Fruit fly (Drosophila melanogaster) whole organism, embryonic: ENCODE measurements around the gene vas.

Experiments used
- Abd-B ChIP-seq: fragments of 200-800 bp; sonication (Bioruptor generic); optimal IDR thresholded peaks from 2 replicates; lab custom pipeline; 2018; ENCODE audit warnings: missing biosample characterization, mild to moderate bottlenecking, missing genetic modification characterization, moderate library complexity
- Ada2b ChIP-seq: fragments of 200-800 bp; sonication (Bioruptor generic); IDR thresholded peaks from 2 replicates; pipeline ENCODE4 v1.3.6; 2022; ENCODE audit warnings: missing biosample characterization, missing genetic modification characterization
- Aef1 ChIP-seq: fragments of 200-800 bp; sonication (Bioruptor generic); IDR thresholded peaks from 3 replicates; pipeline ENCODE4 v1.3.6; 2022; ENCODE audit warnings: missing biosample characterization, missing genetic modification characterization
- CG10267 ChIP-seq: fragments of 200-800 bp; sonication (Bioruptor generic); optimal IDR thresholded peaks from 2 replicates; lab custom pipeline; 2018; ENCODE audit warnings: missing biosample characterization, mild to moderate bottlenecking, missing genetic modification characterization, moderate library complexity
- CG11247 ChIP-seq: fragments of 200-800 bp; sonication (Bioruptor generic); IDR thresholded peaks from 2 replicates; pipeline ENCODE4 v1.3.6; 2022; ENCODE audit warnings: missing biosample characterization, missing genetic modification characterization
- CG14710 ChIP-seq: fragments of 200-800 bp; sonication (Bioruptor generic); optimal IDR thresholded peaks from 3 replicates; lab custom pipeline; 2019; ENCODE audit warnings: missing biosample characterization, mild to moderate bottlenecking, missing genetic modification characterization, moderate library complexity
- CG15073 ChIP-seq: fragments of 200-800 bp; sonication (Bioruptor generic); optimal IDR thresholded peaks from 2 replicates; lab custom pipeline; 2016; ENCODE audit warnings: missing biosample characterization, missing genetic modification characterization
- CG15269 ChIP-seq: fragments of 200-800 bp; sonication (Bioruptor generic); optimal IDR thresholded peaks from 2 replicates; lab custom pipeline; 2018; ENCODE audit warnings: missing biosample characterization, mild to moderate bottlenecking, missing genetic modification characterization, moderate library complexity
- CG2120 ChIP-seq: fragments of 200-800 bp; sonication (Bioruptor generic); optimal IDR thresholded peaks from 3 replicates; lab custom pipeline; 2016; ENCODE audit warnings: missing biosample characterization, missing genetic modification characterization
- CG2678 ChIP-seq: fragments of 200-800 bp; sonication (Bioruptor generic); optimal IDR thresholded peaks from 3 replicates; lab custom pipeline; 2019; ENCODE audit warnings: missing biosample characterization, mild to moderate bottlenecking, missing genetic modification characterization, moderate library complexity
- CG2889 ChIP-seq: fragments of 200-800 bp; sonication (Bioruptor generic); IDR thresholded peaks from 3 replicates; pipeline ENCODE4 v1.3.6; 2022; ENCODE audit warnings: missing biosample characterization, missing genetic modification characterization
- CG30403 ChIP-seq: fragments of 200-800 bp; sonication (Bioruptor generic); optimal IDR thresholded peaks from 3 replicates; lab custom pipeline; 2016; ENCODE audit warnings: missing biosample characterization, missing genetic modification characterization
- CG4282 ChIP-seq: fragments of 200-800 bp; sonication (Bioruptor generic); optimal IDR thresholded peaks from 2 replicates; lab custom pipeline; 2016; ENCODE audit warnings: missing biosample characterization, missing genetic modification characterization
- CG4707 ChIP-seq: fragments of 200-800 bp; sonication (Bioruptor generic); optimal IDR thresholded peaks from 2 replicates; lab custom pipeline; 2018; ENCODE audit warnings: missing biosample characterization, mild to moderate bottlenecking, missing genetic modification characterization, moderate library complexity
- CG4820 ChIP-seq: fragments of 200-800 bp; sonication (Bioruptor generic); optimal IDR thresholded peaks from 3 replicates; lab custom pipeline; 2016; ENCODE audit warnings: missing biosample characterization, missing genetic modification characterization
- CG6791 ChIP-seq: fragments of 200-800 bp; sonication (Bioruptor generic); IDR thresholded peaks from 3 replicates; pipeline ENCODE4 v1.3.6; 2022; ENCODE audit warnings: missing biosample characterization, missing genetic modification characterization; ENCODE audit not compliant: partially characterized antibody
- CG7745 ChIP-seq: fragments of 200-800 bp; sonication (Bioruptor generic); optimal IDR thresholded peaks from 2 replicates; lab custom pipeline; 2018; ENCODE audit warnings: missing biosample characterization, mild to moderate bottlenecking, missing genetic modification characterization, moderate library complexity
- CG8281 ChIP-seq: fragments of 200-800 bp; sonication (Bioruptor generic); optimal IDR thresholded peaks from 2 replicates; lab custom pipeline; 2018; ENCODE audit warnings: missing biosample characterization, mild to moderate bottlenecking, missing genetic modification characterization, moderate library complexity
- CG8765 ChIP-seq: fragments of 200-800 bp; sonication (Bioruptor generic); IDR thresholded peaks from 2 replicates; pipeline ENCODE4 v1.3.6; 2022; ENCODE audit warnings: missing biosample characterization, missing genetic modification characterization
- CG9797 ChIP-seq: fragments of 200-800 bp; sonication (Bioruptor generic); optimal IDR thresholded peaks from 3 replicates; lab custom pipeline; 2018; ENCODE audit warnings: missing biosample characterization, mild to moderate bottlenecking, missing genetic modification characterization
- Dfd ChIP-seq, 2 experiments: fragments of >200 bp; optimal IDR thresholded peaks; 2 replicates each; lab custom pipeline; 2017; ENCODE audit warnings: missing biosample characterization in 2 of 2, missing genetic modification characterization in 2 of 2
- E2f2 ChIP-seq: fragments of 200-800 bp; sonication (Bioruptor generic); IDR thresholded peaks from 2 replicates; pipeline ENCODE4 v1.3.6; 2022; ENCODE audit warnings: missing biosample characterization, missing genetic modification characterization
- Elba2 ChIP-seq: fragments of 200-800 bp; sonication (Bioruptor generic); optimal IDR thresholded peaks from 3 replicates; lab custom pipeline; 2016; ENCODE audit warnings: missing biosample characterization, missing genetic modification characterization
- HmgD ChIP-seq: fragments of 200-800 bp; sonication (Bioruptor generic); optimal IDR thresholded peaks from 3 replicates; lab custom pipeline; 2016; ENCODE audit warnings: missing biosample characterization, missing genetic modification characterization
- Hr51 ChIP-seq, 2 experiments: fragments of 200-800 bp; sonication (Bioruptor generic); optimal IDR thresholded peaks; 2 replicates in 1 of 2; 3 replicates in 1 of 2; lab custom pipeline; 2016 to 2018; ENCODE audit warnings: missing biosample characterization in 2 of 2, missing genetic modification characterization in 2 of 2, mild to moderate bottlenecking in 1 of 2, moderate library complexity in 1 of 2
- Med ChIP-seq: fragments of 200-800 bp; sonication (Bioruptor generic); peaks from one replicate; lab custom pipeline; 2016; ENCODE audit warnings: missing biosample characterization, missing genetic modification characterization, mild to moderate bottlenecking, inconsistent platforms, moderate library complexity
- NC2β ChIP-seq: fragments of 200-800 bp; sonication (Bioruptor generic); optimal IDR thresholded peaks from 2 replicates; lab custom pipeline; 2016; ENCODE audit warnings: missing biosample characterization, missing genetic modification characterization
- NK7.1 ChIP-seq: fragments of 200-800 bp; sonication (Bioruptor generic); optimal IDR thresholded peaks from 3 replicates; lab custom pipeline; 2016; ENCODE audit warnings: missing biosample characterization, missing genetic modification characterization
- Ssrp ChIP-seq: fragments of 200-800 bp; sonication (Bioruptor generic); optimal IDR thresholded peaks from 2 replicates; lab custom pipeline; 2018; ENCODE audit warnings: missing biosample characterization, mild to moderate bottlenecking, missing genetic modification characterization, moderate library complexity
- ap ChIP-seq: fragments of 200-800 bp; sonication (Bioruptor generic); IDR thresholded peaks from 2 replicates; pipeline ENCODE4 v1.3.6; 2022; ENCODE audit warnings: missing biosample characterization, missing genetic modification characterization
- cas ChIP-seq: fragments of 200-800 bp; sonication (Bioruptor generic); IDR thresholded peaks from 2 replicates; pipeline ENCODE4 v1.3.6; 2022; ENCODE audit warnings: missing biosample characterization, missing genetic modification characterization
- chif ChIP-seq, 2 experiments: fragments of 200-800 bp; sonication (Bioruptor generic); optimal IDR thresholded peaks; 3 replicates each; lab custom pipeline; 2016; ENCODE audit warnings: missing biosample characterization in 2 of 2, missing genetic modification characterization in 2 of 2
- chn ChIP-seq: fragments of 200-800 bp; sonication (Bioruptor generic); optimal IDR thresholded peaks from 2 replicates; lab custom pipeline; 2016; ENCODE audit warnings: missing biosample characterization, missing genetic modification characterization
- dysf ChIP-seq: fragments of 200-800 bp; sonication (Bioruptor generic); IDR thresholded peaks from 3 replicates; pipeline ENCODE4 v1.3.6; 2022; ENCODE audit warnings: missing biosample characterization, missing genetic modification characterization
- grau ChIP-seq: fragments of 200-800 bp; optimal IDR thresholded peaks from 3 replicates; lab custom pipeline; 2019; ENCODE audit warnings: missing biosample characterization, mild to moderate bottlenecking, missing genetic modification characterization, moderate library complexity
- grn ChIP-seq: fragments of 200-800 bp; sonication (Bioruptor generic); optimal IDR thresholded peaks from 3 replicates; lab custom pipeline; 2017; ENCODE audit warnings: missing biosample characterization, missing genetic modification characterization
- ind ChIP-seq: fragments of 200-800 bp; sonication (Bioruptor generic); optimal IDR thresholded peaks from 3 replicates; lab custom pipeline; 2016; ENCODE audit warnings: missing biosample characterization, missing genetic modification characterization
- insv ChIP-seq, 2 experiments: fragments of 200-800 bp; sonication (Bioruptor generic); optimal IDR thresholded peaks; 3 replicates each; lab custom pipeline; 2016 to 2018; ENCODE audit warnings: missing biosample characterization in 2 of 2, missing genetic modification characterization in 2 of 2
- lilli ChIP-seq: fragments of 200-800 bp; sonication (Bioruptor generic); optimal IDR thresholded peaks from 3 replicates; lab custom pipeline; 2016; ENCODE audit warnings: missing biosample characterization, missing genetic modification characterization
- lmd ChIP-seq: fragments of 200-800 bp; sonication (Bioruptor generic); IDR thresholded peaks from 2 replicates; pipeline ENCODE4 v1.3.6; 2022; ENCODE audit warnings: missing biosample characterization, missing genetic modification characterization
- mld ChIP-seq: fragments of 200-800 bp; sonication (Bioruptor generic); IDR thresholded peaks from 3 replicates; pipeline ENCODE4 v1.3.6; 2022; ENCODE audit warnings: missing biosample characterization, missing genetic modification characterization; ENCODE audit not compliant: partially characterized antibody
- prd ChIP-seq, 3 experiments: fragments of >200 bp in 2 of 3; fragments of 200-800 bp in 1 of 3; sonication (Bioruptor generic) in 1 of 3; optimal IDR thresholded peaks in 2 of 3; IDR thresholded peaks in 1 of 3; 2 replicates in 2 of 3; 3 replicates in 1 of 3; pipeline versions ENCODE4 v1.3.6 to Lab custom; 2017 to 2022; ENCODE audit warnings: missing biosample characterization in 1 of 3, missing genetic modification characterization in 1 of 3
- pros ChIP-seq: fragments of 200-800 bp; sonication (Bioruptor generic); optimal IDR thresholded peaks from 3 replicates; lab custom pipeline; 2019; ENCODE audit warnings: missing biosample characterization, mild to moderate bottlenecking, missing genetic modification characterization, moderate library complexity
- psq ChIP-seq: fragments of 200-800 bp; sonication (Bioruptor generic); optimal IDR thresholded peaks from 2 replicates; lab custom pipeline; 2017; ENCODE audit warnings: missing biosample characterization, missing genetic modification characterization
- ro ChIP-seq: fragments of 200-800 bp; sonication (Bioruptor generic); IDR thresholded peaks from 2 replicates; pipeline ENCODE4 v1.3.6; 2022; ENCODE audit warnings: missing biosample characterization, missing genetic modification characterization
- sens ChIP-seq: fragments of 200-800 bp; sonication (Bioruptor generic); peaks from one replicate; lab custom pipeline; 2016; ENCODE audit warnings: missing biosample characterization, missing genetic modification characterization
- trem ChIP-seq: fragments of 200-800 bp; optimal IDR thresholded peaks from 3 replicates; lab custom pipeline; 2019; ENCODE audit warnings: missing biosample characterization, mild to moderate bottlenecking, missing genetic modification characterization, moderate library complexity

vas gene

dm6 chr2L:15039309-15039772, 22.1 kb upstream of the vas start (continued):
- TF ChIP-seq CG6791 (peak; percentile 93), CG2889 (GFP tag; lab: Robert Waterston, UW) (no peak), CG7745 (tag; lab: Kevin White, UChicago) (no peak), NK7.1 (GFP tag; lab: Kevin White, UChicago) (no peak), E2f2 (GFP tag; lab: Robert Waterston, UW) (peak; percentile 45), CG8765 (peak; percentile 41; the same call in 1 of the 2 replicates), Med (peak; percentile 93), CG4282 (GFP tag; lab: Kevin White, UChicago) (peak; percentile 21)
- TF ChIP-seq, all 482 proteins: peak for 135

dm6 chr2L:15043718-15044117, 17.7 kb upstream of the vas start:
- peak; percentile 99 for TF ChIP-seq Elba2
- TF ChIP-seq CG11247 (GFP tag; lab: Robert Waterston, UW): peak; percentile 49; the same call in 1 of the 2 replicates
- TF ChIP-seq CG10267 (tag; lab: Kevin White, UChicago): no peak
- no peak for TF ChIP-seq Abd-B (GFP tag; lab: Kevin White, UChicago)
- no peak for TF ChIP-seq Dfd (GFP tag; optimal IDR thresholded peaks at IDR 0.05; lab: Kevin White, UChicago)
- no peak for TF ChIP-seq E2f2 (GFP tag; lab: Robert Waterston, UW)
- TF ChIP-seq cas: no peak
- TF ChIP-seq Ssrp: no peak
- no peak for TF ChIP-seq CG8281
- peak in 1 of 2 experiments; percentile 89 for TF ChIP-seq insv (GFP tag; optimal IDR thresholded peaks at IDR 0.05; lab: Kevin White, UChicago)
- no peak for TF ChIP-seq CG15269 (tag; lab: Kevin White, UChicago)
- no peak for TF ChIP-seq chn (GFP tag; lab: Kevin White, UChicago)
- TF ChIP-seq psq (GFP tag; lab: Kevin White, UChicago): no peak
- TF ChIP-seq pros (GFP tag; lab: Kevin White, UChicago): peak; percentile 82
- peak; percentile 39 for TF ChIP-seq sens (GFP tag; lab: Kevin White, UChicago)
- TF ChIP-seq HmgD (GFP tag; lab: Kevin White, UChicago): no peak

dm6 chr2L:15052805-15053388, 8.6 kb upstream of the vas start:
- TF ChIP-seq CG2120 (GFP tag; lab: Kevin White, UChicago): peak; percentile 9
- TF ChIP-seq CG14710 (tag; lab: Kevin White, UChicago): no peak
- no peak for TF ChIP-seq ro (GFP tag; lab: Robert Waterston, UW)
- no peak for TF ChIP-seq trem (tag; lab: Kevin White, UChicago)
- no peak for TF ChIP-seq NC2β (GFP tag; lab: Kevin White, UChicago)
- no peak for TF ChIP-seq Aef1
- no peak for TF ChIP-seq insv (GFP tag; optimal IDR thresholded peaks at IDR 0.05; lab: Kevin White, UChicago)
- no peak for TF ChIP-seq CG4707 (GFP tag; lab: Kevin White, UChicago)
- no peak for TF ChIP-seq grau
- no peak for TF ChIP-seq CG2678 (tag; lab: Kevin White, UChicago)
- TF ChIP-seq Ada2b (GFP tag; lab: Robert Waterston, UW): 0 out of 2 replicates have a peak, but pooled peaks have one; percentile 13
- TF ChIP-seq ind (GFP tag; lab: Kevin White, UChicago): no peak
- peak in 1 of 2 experiments; percentile 27 for TF ChIP-seq chif (GFP tag; optimal IDR thresholded peaks at IDR 0.05; lab: Kevin White, UChicago)
- TF ChIP-seq lmd (GFP tag; lab: Robert Waterston, UW): no peak
- peak; percentile 24 for TF ChIP-seq grn (GFP tag; lab: Kevin White, UChicago)
- peak; percentile 26 for TF ChIP-seq CG4820 (GFP tag; lab: Kevin White, UChicago)
- TF ChIP-seq prd (optimal IDR thresholded peaks at IDR 0.05; lab: Kevin White, UChicago): no peak
- TF ChIP-seq prd (GFP tag; IDR thresholded peaks at IDR 0.05; lab: Robert Waterston, UW): 0 out of 3 replicates have a peak, but pooled peaks have one; percentile 18
- TF ChIP-seq Hr51 (GFP tag; optimal IDR thresholded peaks at IDR 0.05; lab: Kevin White, UChicago): no peak
- peak; percentile 57; the same call in 2 of the 3 replicates for TF ChIP-seq dysf (GFP tag; lab: Robert Waterston, UW)
- TF ChIP-seq CG15073 (GFP tag; lab: Kevin White, UChicago): peak; percentile 91
- TF ChIP-seq ap: peak; percentile 27; the same call in 1 of the 2 replicates
- TF ChIP-seq mld (GFP tag; lab: Robert Waterston, UW): no peak
- no peak for TF ChIP-seq CG9797 (GFP tag; lab: Kevin White, UChicago)
- peak; percentile 14 for TF ChIP-seq lilli (GFP tag; lab: Kevin White, UChicago)
- peak; percentile 8 for TF ChIP-seq CG30403 (GFP tag; lab: Kevin White, UChicago)
